Worm (Caenorhabditis elegans) whole organism, L4 larva: ENCODE measurements around the gene sipa-1.

ENCODE experiments used
- ceh-32 ChIP-seq: sonication (generic microtip); optimal IDR thresholded peaks from 2 replicates; lab custom pipeline; 2016; ENCODE audit warnings: mild to moderate bottlenecking, missing genetic modification characterization, missing compliant biosample characterization; ENCODE audit not compliant: poor library complexity
- daf-8 ChIP-seq: fragments of 200-800 bp; sonication (Bioruptor generic); IDR thresholded peaks from 2 replicates; pipeline ENCODE4 v1.3.6; 2022; ENCODE audit warnings: missing genetic modification characterization, missing compliant biosample characterization
- dve-1 ChIP-seq: sonication (generic microtip); optimal IDR thresholded peaks from 2 replicates; lab custom pipeline; 2017; ENCODE audit warnings: antibody characterized with exemption, mild to moderate bottlenecking, missing genetic modification characterization, missing compliant biosample characterization; ENCODE audit not compliant: insufficient read depth
- lin-29 ChIP-seq: fragments of 200-800 bp; sonication (Bioruptor generic); IDR thresholded peaks from 2 replicates; pipeline ENCODE4 v1.3.6; 2022; ENCODE audit warnings: missing genetic modification reagents, missing genetic modification characterization, missing compliant biosample characterization
- nhr-102 ChIP-seq: sonication (generic microtip); optimal IDR thresholded peaks from 2 replicates; lab custom pipeline; 2016; ENCODE audit warnings: mild to moderate bottlenecking, missing genetic modification characterization, moderate library complexity, missing compliant biosample characterization
- nhr-11 ChIP-seq: fragments of 150-350 bp; optimal IDR thresholded peaks from 2 replicates; lab custom pipeline; 2014; ENCODE audit warnings: missing biosample characterization, missing genetic modification characterization
- nhr-28 ChIP-seq: fragments of 150-350 bp; optimal IDR thresholded peaks from 2 replicates; lab custom pipeline; 2014; ENCODE audit warnings: missing biosample characterization, missing genetic modification characterization
- sdz-12 ChIP-seq: fragments of 200-800 bp; sonication (Bioruptor generic); optimal IDR thresholded peaks from 2 replicates; lab custom pipeline; 2018; ENCODE audit warnings: mild to moderate bottlenecking, missing genetic modification characterization, missing compliant biosample characterization
- zip-11 ChIP-seq: fragments of 200-800 bp; sonication (Bioruptor generic); IDR thresholded peaks from 2 replicates; pipeline ENCODE4 v1.3.6; 2022; ENCODE audit warnings: missing genetic modification characterization, missing compliant biosample characterization

- TF ChIP-seq nhr-11 (no peak), sdz-12 (GFP tag; lab: Kevin White, UChicago) (no peak), nhr-102 (peak; percentile 52), daf-8 (GFP tag; lab: Robert Waterston, UW) (no peak), ceh-32 (no peak), lin-29 (GFP tag; lab: Robert Waterston, UW) (no peak), zip-11 (no peak), dve-1 (tag; lab: Kevin White, UChicago) (peak; percentile 58), nhr-28 (tag; lab: Kevin White, UChicago) (peak; percentile 8)
Measured at ce11 chrV:11610481-11610880, 26.6 kb downstream of the sipa-1 start, which contains the start of gene sas-5.
